Fruit fly (Drosophila melanogaster) whole organism, prepupa: ENCODE data around the gene Kdm5.

Experiments used
- CG3919 ChIP-seq: fragments of 200-800 bp; sonication (Bioruptor generic); optimal IDR thresholded peaks from 3 replicates; lab custom pipeline; 2016; ENCODE audit warnings: missing biosample characterization, missing genetic modification characterization
- net ChIP-seq: fragments of 200-800 bp; sonication (Bioruptor generic); optimal IDR thresholded peaks from 3 replicates; lab custom pipeline; 2016; ENCODE audit warnings: missing biosample characterization, missing genetic modification characterization

- no peak for TF ChIP-seq net
- TF ChIP-seq CG3919, result no peak
Measured at dm6 chr2L:6013071-6013417, 13.7 kb upstream of the Kdm5 start.
